Fruit fly (Drosophila melanogaster): ENCODE measurements around the gene ogre.
A peak's percentile ranks its signal among the peaks of the same experiment; 100 is the strongest.

- TF ChIP-seq br (GFP tag; optimal IDR thresholded peaks at IDR 0.05) (no peak), Vsx2 (GFP tag; optimal IDR thresholded peaks at IDR 0.05; ENCODE audit: partially characterized antibody) (peak; percentile 83), Hnf4 (GFP tag; optimal IDR thresholded peaks at IDR 0.05) (peak; percentile 78), ey (GFP tag; optimal IDR thresholded peaks at IDR 0.05) (no peak), dl (GFP tag; optimal IDR thresholded peaks at IDR 0.05; ENCODE audit: insufficient read depth in 1 of 2, partially characterized antibody in 2 of 2) (peak; percentile 45 to 63), usp (GFP tag; optimal IDR thresholded peaks at IDR 0.05) (no peak), sv (GFP tag; optimal IDR thresholded peaks at IDR 0.05) (no peak), Myc (optimal IDR thresholded peaks at IDR 0.05) (no peak), CrebA (GFP tag; optimal IDR thresholded peaks at IDR 0.05; ENCODE audit: borderline replicate concordance) (peak; percentile 46), OdsH (GFP tag; optimal IDR thresholded peaks at IDR 0.05) (peak; percentile 8), Hr78 (GFP tag; optimal IDR thresholded peaks at IDR 0.05) (no peak)
Measured at dm6 chrX:6998492-6998852, 7.4 kb upstream of the ogre start, which contains the start of gene Inx2.
